Fruit fly (Drosophila melanogaster): ENCODE measurements around the gene CG7214.

CG7214 gene

dm6 chr2L:7719387-7719786 is 25.3 kb downstream of the CG7214 start, which contains the start of gene CG13793:
Gene CG13793 (minus strand): TSS chr2L:7719487.
- TF ChIP-seq Sin3A (optimal IDR thresholded peaks at IDR 0.05) (no peak), h (optimal IDR thresholded peaks at IDR 0.05) (no peak), psq (optimal IDR thresholded peaks at IDR 0.05) (no peak), insv (optimal IDR thresholded peaks at IDR 0.05) (no peak), Myc (optimal IDR thresholded peaks at IDR 0.05) (no peak), ttk (optimal IDR thresholded peaks at IDR 0.05) (no peak)

dm6 chr2L:7716545-7716944 is 28.1 kb downstream of the CG7214 start, which contains the start of gene CG33296:
Gene CG33296 (minus strand): TSS chr2L:7716645.
- no peak for TF ChIP-seq h (optimal IDR thresholded peaks at IDR 0.05)
- TF ChIP-seq psq (optimal IDR thresholded peaks at IDR 0.05): no peak
- no peak for TF ChIP-seq Myc (optimal IDR thresholded peaks at IDR 0.05)
- TF ChIP-seq insv (optimal IDR thresholded peaks at IDR 0.05): no peak
- no peak for TF ChIP-seq ttk (optimal IDR thresholded peaks at IDR 0.05)
- no peak for TF ChIP-seq Sin3A (optimal IDR thresholded peaks at IDR 0.05)

- no peak for TF ChIP-seq Sin3A (optimal IDR thresholded peaks at IDR 0.05)
Observed at dm6 chr2L:7711034-7711685, 33.5 kb downstream of the CG7214 start.

- TF ChIP-seq insv (optimal IDR thresholded peaks at IDR 0.05) (no peak), Sin3A (optimal IDR thresholded peaks at IDR 0.05) (no peak)
Observed at dm6 chr2L:7710580-7710979, 34.1 kb downstream of the CG7214 start, which contains the start of gene Ntl. Gene Ntl (plus strand): TSS chr2L:7710880.

- TF ChIP-seq psq (optimal IDR thresholded peaks at IDR 0.05) (no peak), insv (optimal IDR thresholded peaks at IDR 0.05) (no peak), ttk (optimal IDR thresholded peaks at IDR 0.05) (no peak), h (optimal IDR thresholded peaks at IDR 0.05) (no peak), Myc (optimal IDR thresholded peaks at IDR 0.05) (no peak), Sin3A (optimal IDR thresholded peaks at IDR 0.05) (no peak)
Observed at dm6 chr2L:7703534-7703933, 41.1 kb downstream of the CG7214 start.

- no peak for TF ChIP-seq Sin3A (optimal IDR thresholded peaks at IDR 0.05)
- no peak for TF ChIP-seq insv (optimal IDR thresholded peaks at IDR 0.05)
- TF ChIP-seq h (optimal IDR thresholded peaks at IDR 0.05): no peak
- TF ChIP-seq Myc (optimal IDR thresholded peaks at IDR 0.05): no peak
- no peak for TF ChIP-seq psq (optimal IDR thresholded peaks at IDR 0.05)
- TF ChIP-seq ttk (optimal IDR thresholded peaks at IDR 0.05): no peak
Observed at dm6 chr2L:7702383-7703188, 42.1 kb downstream of the CG7214 start, which contains the start of gene Tep3. Gene Tep3 (plus strand): TSS chr2L:7702805.

- TF ChIP-seq Myc (optimal IDR thresholded peaks at IDR 0.05) (no peak), Sin3A (optimal IDR thresholded peaks at IDR 0.05) (no peak), h (optimal IDR thresholded peaks at IDR 0.05) (no peak), ttk (optimal IDR thresholded peaks at IDR 0.05) (no peak)
Observed at dm6 chr2L:7701417-7701816, 43.2 kb downstream of the CG7214 start, which contains the start of gene Tep2. Gene Tep2 (minus strand): TSS chr2L:7701601.
